Worm (Caenorhabditis elegans) whole organism, L1 larva: ENCODE measurements around the gene srxa-10.

ENCODE experiments used
- C04F5.9 ChIP-seq: sonication (generic microtip); optimal IDR thresholded peaks from 2 replicates; lab custom pipeline; 2016; ENCODE audit warnings: missing genetic modification characterization, missing compliant biosample characterization
- C16A3.4 ChIP-seq: fragments of 150-350 bp; optimal IDR thresholded peaks from 2 replicates; lab custom pipeline; 2014; ENCODE audit warnings: missing biosample characterization, missing genetic modification characterization
- F16B12.6 ChIP-seq: fragments of 150-350 bp; optimal IDR thresholded peaks from 2 replicates; lab custom pipeline; 2014; ENCODE audit warnings: missing biosample characterization, missing genetic modification characterization
- alr-1 ChIP-seq: fragments of 200-800 bp; sonication (Bioruptor generic); optimal IDR thresholded peaks from 2 replicates; lab custom pipeline; 2018; ENCODE audit warnings: borderline replicate concordance, mild to moderate bottlenecking, missing genetic modification characterization, missing compliant biosample characterization
- aly-2 ChIP-seq: fragments of 150-350 bp; optimal IDR thresholded peaks from 2 replicates; lab custom pipeline; 2014; ENCODE audit warnings: missing biosample characterization, missing genetic modification characterization
- ama-1 ChIP-seq: fragments of 150-350 bp; optimal IDR thresholded peaks from 2 replicates; lab custom pipeline; 2014
- blmp-1 ChIP-seq: fragments of 150-350 bp; optimal IDR thresholded peaks from 2 replicates; lab custom pipeline; 2014; ENCODE audit warnings: missing biosample characterization, missing genetic modification characterization
- ceh-63 ChIP-seq: fragments of 200-800 bp; sonication (Bioruptor generic); optimal IDR thresholded peaks from 2 replicates; lab custom pipeline; 2018; ENCODE audit warnings: mild to moderate bottlenecking, missing genetic modification characterization, missing compliant biosample characterization
- ceh-88 ChIP-seq: fragments of 200-800 bp; sonication (Bioruptor generic); IDR thresholded peaks from 2 replicates; pipeline ENCODE4 v1.3.6; 2022; ENCODE audit warnings: missing genetic modification characterization, missing compliant biosample characterization
- ceh-90 ChIP-seq: sonication (generic microtip); optimal IDR thresholded peaks from 2 replicates; lab custom pipeline; 2016; ENCODE audit warnings: missing genetic modification characterization, missing compliant biosample characterization
- dpl-1 ChIP-seq, 3 experiments: fragments of 150-350 bp in 2 of 3; sonication (generic microtip) in 1 of 3; optimal IDR thresholded peaks; 2 replicates each; lab custom pipeline; 2014 to 2017; ENCODE audit warnings: missing biosample characterization in 3 of 3, missing genetic modification characterization in 3 of 3, missing genetic modification reagents in 3 of 3
- dsc-1 ChIP-seq: sonication (generic microtip); optimal IDR thresholded peaks from 2 replicates; lab custom pipeline; 2016; ENCODE audit warnings: mild to moderate bottlenecking, missing genetic modification characterization, missing compliant biosample characterization
- efl-1 ChIP-seq, 4 experiments: fragments of 150-350 bp; optimal IDR thresholded peaks in 3 of 4; peaks in 1 of 4; 1 replicate in 1 of 4; 2 replicates in 3 of 4; lab custom pipeline; 2014; ENCODE audit warnings: missing biosample characterization in 2 of 4, missing genetic modification characterization in 2 of 4, missing genetic modification reagents in 2 of 4
- egl-13 ChIP-seq: sonication (generic microtip); optimal IDR thresholded peaks from 2 replicates; lab custom pipeline; 2016; ENCODE audit warnings: missing genotype, missing genetic modification reagents, missing genetic modification characterization, missing compliant biosample characterization
- elt-2 ChIP-seq: sonication (generic microtip); optimal IDR thresholded peaks from 2 replicates; lab custom pipeline; 2016; ENCODE audit warnings: missing genetic modification characterization, mild to moderate bottlenecking, inconsistent platforms, missing compliant biosample characterization, missing genetic modification reagents
- elt-3 ChIP-seq, 6 experiments: fragments of 150-350 bp in 1 of 6; sonication (generic microtip); optimal IDR thresholded peaks; 2 replicates each; lab custom pipeline; 2017 to 2018; ENCODE audit warnings: missing biosample characterization in 6 of 6, missing genetic modification characterization in 6 of 6, inconsistent platforms in 1 of 6
- ets-5 ChIP-seq: fragments of 200-800 bp; sonication (Bioruptor generic); IDR thresholded peaks from 2 replicates; pipeline ENCODE4 v1.3.6; 2022; ENCODE audit warnings: missing genetic modification characterization, missing compliant biosample characterization
- fkh-10 ChIP-seq: sonication (generic microtip); optimal IDR thresholded peaks from 2 replicates; lab custom pipeline; 2017; ENCODE audit warnings: missing biosample characterization, missing genetic modification reagents, missing genetic modification characterization
- fkh-4 ChIP-seq: sonication (generic microtip); optimal IDR thresholded peaks from 2 replicates; lab custom pipeline; 2016; ENCODE audit warnings: missing compliant biosample characterization, missing genetic modification characterization, borderline replicate concordance
- fos-1 ChIP-seq: fragments of 150-350 bp; optimal IDR thresholded peaks from 2 replicates; lab custom pipeline; 2014; ENCODE audit warnings: missing biosample characterization, missing genetic modification characterization
- grh-1 ChIP-seq: fragments of 200-800 bp; sonication (Bioruptor generic); IDR thresholded peaks from 2 replicates; pipeline ENCODE4 v1.3.6; 2022; ENCODE audit warnings: missing genetic modification reagents, missing genetic modification characterization, missing compliant biosample characterization
- hlh-17 ChIP-seq: fragments of 200-800 bp; sonication (Bioruptor generic); optimal IDR thresholded peaks from 2 replicates; lab custom pipeline; 2018; ENCODE audit warnings: missing genetic modification characterization, mild to moderate bottlenecking, missing compliant biosample characterization, moderate library complexity, borderline replicate concordance
- hlh-4 ChIP-seq: sonication (generic microtip); optimal IDR thresholded peaks from 2 replicates; lab custom pipeline; 2016; ENCODE audit warnings: mild to moderate bottlenecking, missing genetic modification characterization, missing compliant biosample characterization
- isw-1 ChIP-seq: fragments of 200-800 bp; sonication (Bioruptor generic); IDR thresholded peaks from 2 replicates; pipeline ENCODE4 v1.3.6; 2022; ENCODE audit warnings: missing genetic modification characterization, missing compliant biosample characterization
- jun-1 ChIP-seq: fragments of 150-350 bp; optimal IDR thresholded peaks from 2 replicates; lab custom pipeline; 2014; ENCODE audit warnings: missing biosample characterization, missing genetic modification reagents, missing genetic modification characterization
- lin-13 ChIP-seq: fragments of 150-350 bp; optimal IDR thresholded peaks from 2 replicates; lab custom pipeline; 2014; ENCODE audit warnings: missing biosample characterization, missing genetic modification reagents, missing genetic modification characterization
- lin-14 ChIP-seq: fragments of 200-800 bp; sonication (Bioruptor generic); optimal IDR thresholded peaks from 2 replicates; lab custom pipeline; 2018; ENCODE audit warnings: mild to moderate bottlenecking, missing genetic modification characterization, moderate library complexity, missing compliant biosample characterization
- lin-35 ChIP-seq, 2 experiments: fragments of 150-350 bp; optimal IDR thresholded peaks; 2 replicates each; lab custom pipeline; 2014; ENCODE audit warnings: missing biosample characterization in 2 of 2, missing genetic modification characterization in 2 of 2, missing genetic modification reagents in 2 of 2
- lin-39 ChIP-seq: fragments of 150-350 bp; optimal IDR thresholded peaks from 2 replicates; lab custom pipeline; 2014; ENCODE audit warnings: missing biosample characterization, missing genetic modification reagents, missing genetic modification characterization
- lsy-2 ChIP-seq, 2 experiments: fragments of 150-350 bp; optimal IDR thresholded peaks; 2 replicates each; lab custom pipeline; 2014; ENCODE audit warnings: missing biosample characterization in 2 of 2, missing genetic modification characterization in 2 of 2
- mdl-1 ChIP-seq, 2 experiments: fragments of 150-350 bp; optimal IDR thresholded peaks; 2 replicates each; lab custom pipeline; 2014 to 2017; ENCODE audit warnings: missing biosample characterization in 2 of 2, missing genetic modification characterization in 2 of 2, inconsistent platforms in 1 of 2
- nhr-11 ChIP-seq: fragments of 150-350 bp; optimal IDR thresholded peaks from 2 replicates; lab custom pipeline; 2014; ENCODE audit warnings: missing biosample characterization, missing genetic modification characterization
- nhr-12 ChIP-seq: sonication (generic microtip); optimal IDR thresholded peaks from 2 replicates; lab custom pipeline; 2017; ENCODE audit warnings: missing biosample characterization, missing genetic modification characterization
- nhr-237 ChIP-seq: fragments of 150-350 bp; optimal IDR thresholded peaks from 2 replicates; lab custom pipeline; 2014; ENCODE audit warnings: missing biosample characterization, missing genetic modification characterization
- nhr-28 ChIP-seq: fragments of 150-350 bp; optimal IDR thresholded peaks from 2 replicates; lab custom pipeline; 2014; ENCODE audit warnings: missing biosample characterization, missing genetic modification characterization
- nhr-71 ChIP-seq: sonication (generic microtip); optimal IDR thresholded peaks from 2 replicates; lab custom pipeline; 2016; ENCODE audit warnings: mild to moderate bottlenecking, missing genetic modification characterization, moderate library complexity, missing compliant biosample characterization
- nhr-76 ChIP-seq: sonication (generic microtip); optimal IDR thresholded peaks from 2 replicates; lab custom pipeline; 2017; ENCODE audit warnings: missing biosample characterization, missing genetic modification characterization
- nhr-77 ChIP-seq: fragments of 150-350 bp; optimal IDR thresholded peaks from 2 replicates; lab custom pipeline; 2014; ENCODE audit warnings: missing biosample characterization, missing genetic modification characterization
- nhr-85 ChIP-seq: sonication (generic microtip); peaks from one replicate; lab custom pipeline; 2016; ENCODE audit warnings: missing genetic modification characterization, inconsistent platforms, missing compliant biosample characterization
- pqm-1 ChIP-seq: sonication (generic microtip); optimal IDR thresholded peaks from 3 replicates; lab custom pipeline; 2017; ENCODE audit warnings: missing biosample characterization, missing genetic modification characterization
- snpc-4 ChIP-seq: fragments of 150-350 bp; optimal IDR thresholded peaks from 2 replicates; lab custom pipeline; 2014; ENCODE audit warnings: missing biosample characterization, missing genetic modification characterization
- snu-23 ChIP-seq: sonication (generic microtip); optimal IDR thresholded peaks from 2 replicates; lab custom pipeline; 2016; ENCODE audit warnings: missing genetic modification characterization, missing compliant biosample characterization
- sox-4 ChIP-seq: sonication (generic microtip); optimal IDR thresholded peaks from 2 replicates; lab custom pipeline; 2016; ENCODE audit warnings: missing genetic modification characterization, missing compliant biosample characterization
- tlp-1 ChIP-seq: fragments of 150-350 bp; optimal IDR thresholded peaks from 2 replicates; lab custom pipeline; 2014; ENCODE audit warnings: missing biosample characterization, missing genetic modification characterization
- unc-30 ChIP-seq: sonication (generic microtip); optimal IDR thresholded peaks from 2 replicates; lab custom pipeline; 2017; ENCODE audit warnings: missing biosample characterization, missing genetic modification characterization
- unc-62 ChIP-seq: fragments of 150-350 bp; optimal IDR thresholded peaks from 2 replicates; lab custom pipeline; 2014; ENCODE audit warnings: missing biosample characterization, missing genetic modification reagents, missing genetic modification characterization
- unc-86 ChIP-seq: sonication (generic microtip); optimal IDR thresholded peaks from 2 replicates; lab custom pipeline; 2016; ENCODE audit warnings: missing genetic modification characterization, missing compliant biosample characterization
- vab-15 ChIP-seq: sonication (generic microtip); optimal IDR thresholded peaks from 2 replicates; lab custom pipeline; 2017; ENCODE audit warnings: missing genotype, mild to moderate bottlenecking, missing genetic modification characterization, missing compliant biosample characterization
- xbp-1 ChIP-seq: sonication (generic microtip); optimal IDR thresholded peaks from 2 replicates; lab custom pipeline; 2016; ENCODE audit warnings: missing genetic modification characterization, missing compliant biosample characterization
- ztf-11 ChIP-seq, 2 experiments: sonication (generic microtip); optimal IDR thresholded peaks; 2 replicates each; lab custom pipeline; 2016 to 2017; ENCODE audit warnings: missing genetic modification characterization in 2 of 2, missing biosample characterization in 1 of 2, missing compliant biosample characterization in 1 of 2
- ztf-4 ChIP-seq: fragments of 150-350 bp; optimal IDR thresholded peaks from 2 replicates; lab custom pipeline; 2014; ENCODE audit warnings: missing biosample characterization, missing genetic modification characterization

Gene srxa-10

DNA sequence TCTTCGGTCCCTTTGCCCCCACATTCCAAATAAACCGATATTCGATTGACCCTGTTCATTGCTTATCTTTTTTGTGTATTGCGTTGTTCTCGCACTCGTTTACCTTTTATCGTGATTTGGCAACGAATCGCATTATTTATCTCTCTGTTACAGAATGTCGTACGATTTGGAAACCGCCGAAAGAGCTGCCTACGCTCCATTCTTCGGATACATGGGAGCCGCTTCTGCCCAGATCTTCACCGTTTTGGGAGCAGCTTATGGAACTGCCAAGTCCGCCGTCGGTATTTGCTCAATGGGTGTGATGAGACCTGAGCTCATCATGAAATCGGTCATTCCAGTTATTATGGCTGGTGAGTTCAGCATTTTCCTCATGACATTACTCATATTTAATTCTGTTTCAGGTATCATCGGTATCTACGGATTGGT lies 14.3 kb downstream of the srxa-10 start, which contains the start of gene vha-2:
TSS of gene vha-2 (plus strand) at position 154 of the 426 bp plus-strand sequence.
- no peak for TF ChIP-seq ztf-11 (tag; optimal IDR thresholded peaks at IDR 0.05; lab: Kevin White, UChicago)
- TF ChIP-seq ceh-63, result peak; percentile 8
- no peak for TF ChIP-seq dpl-1 (GFP tag; optimal IDR thresholded peaks at IDR 0.05; lab: Kevin White, UChicago)
- TF ChIP-seq nhr-71, result peak; percentile 32
- no peak for TF ChIP-seq ceh-90
- TF ChIP-seq fkh-4 (tag; lab: Kevin White, UChicago), result no peak
- TF ChIP-seq unc-62 (GFP tag; lab: Kevin White, UChicago), result no peak
- TF ChIP-seq nhr-28 (tag; lab: Kevin White, UChicago), result no peak
- no peak for TF ChIP-seq tlp-1 (tag; lab: Kevin White, UChicago)
- TF ChIP-seq mdl-1 (tag; optimal IDR thresholded peaks at IDR 0.05; lab: Kevin White, UChicago), result no peak
- TF ChIP-seq dsc-1 (tag; lab: Kevin White, UChicago), result no peak
- no peak for TF ChIP-seq ceh-88 (GFP tag; lab: Robert Waterston, UW)
- TF ChIP-seq snpc-4, result no peak
- TF ChIP-seq snu-23 (GFP tag; lab: Kevin White, UChicago), result no peak
- no peak for TF ChIP-seq nhr-76 (tag; lab: Kevin White, UChicago)
- no peak for TF ChIP-seq nhr-12 (tag; lab: Kevin White, UChicago)
- no peak for TF ChIP-seq pqm-1
- 0 out of 2 replicates have a peak, but pooled peaks have one; percentile 10 for TF ChIP-seq grh-1 (GFP tag; lab: Robert Waterston, UW)
- no peak for TF ChIP-seq blmp-1 (tag; lab: Kevin White, UChicago)
- no peak for TF ChIP-seq unc-86 (tag; lab: Kevin White, UChicago)
- TF ChIP-seq lin-13 (GFP tag; lab: Kevin White, UChicago), result no peak
- TF ChIP-seq fos-1 (tag; lab: Kevin White, UChicago), result no peak
- no peak for TF ChIP-seq ama-1 (lab: Kevin White, UChicago)
- TF ChIP-seq nhr-237, result no peak
- TF ChIP-seq sox-4 (tag; lab: Kevin White, UChicago), result no peak
- peak; percentile 60 for TF ChIP-seq aly-2 (tag; lab: Kevin White, UChicago)
- TF ChIP-seq hlh-17 (GFP tag; lab: Kevin White, UChicago), result no peak
- TF ChIP-seq vab-15 (tag; lab: Kevin White, UChicago), result no peak
- TF ChIP-seq F16B12.6, result no peak
- TF ChIP-seq C04F5.9, result no peak
- no peak for TF ChIP-seq elt-3 (tag; optimal IDR thresholded peaks at IDR 0.05; lab: Kevin White, UChicago)
- peak in 1 of 2 experiments; percentile 13 for TF ChIP-seq lin-35 (GFP tag; optimal IDR thresholded peaks at IDR 0.05; lab: Kevin White, UChicago)
- TF ChIP-seq nhr-85 (tag; lab: Kevin White, UChicago), result peak; percentile 80
- TF ChIP-seq lin-39, result no peak
- TF ChIP-seq isw-1 (GFP tag; lab: Robert Waterston, UW), result no peak
- TF ChIP-seq ztf-4 (tag; lab: Kevin White, UChicago), result no peak
- TF ChIP-seq hlh-4 (tag; lab: Kevin White, UChicago), result no peak
- peak; percentile 93 for TF ChIP-seq alr-1 (tag; lab: Kevin White, UChicago)
- TF ChIP-seq nhr-77 (tag; lab: Kevin White, UChicago), result no peak
- TF ChIP-seq lin-14 (GFP tag; lab: Kevin White, UChicago), result no peak
- TF ChIP-seq unc-30 (tag; lab: Kevin White, UChicago), result no peak
- no peak for TF ChIP-seq nhr-11 (tag; lab: Kevin White, UChicago)

DNA sequence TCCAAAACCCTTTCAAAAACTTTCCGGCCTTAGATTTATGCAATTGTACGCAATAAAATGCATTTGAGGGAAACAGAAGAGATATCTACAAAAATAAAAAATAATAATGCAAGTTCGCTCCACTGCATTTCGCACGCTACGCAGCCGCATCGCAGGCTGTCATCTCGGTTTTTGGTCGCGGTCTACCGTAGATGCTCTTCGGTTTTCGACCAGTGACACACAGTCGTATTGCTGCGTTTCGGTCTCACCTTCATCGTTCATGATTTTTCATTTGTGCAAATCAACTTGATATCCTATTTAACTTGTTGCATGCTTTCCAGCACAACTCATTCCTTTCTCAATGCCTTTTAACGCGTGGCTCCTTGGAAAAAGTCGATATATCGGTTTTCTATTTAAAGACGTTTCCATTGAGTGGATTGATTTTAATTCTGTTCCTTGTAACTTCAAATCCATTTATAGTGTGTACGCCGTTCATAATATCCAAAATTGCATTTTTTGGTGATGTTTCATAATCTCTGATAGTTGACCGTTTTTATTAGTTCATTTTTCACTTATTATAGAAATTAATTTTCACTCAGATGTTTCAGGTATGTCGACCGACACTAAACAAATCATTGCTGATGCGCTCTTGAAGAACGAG lies 15.6 kb downstream of the srxa-10 start, which contains the start of gene vha-1:
TSS of gene vha-1 (plus strand) at position 590 of the 640 bp plus-strand sequence.
- peak; percentile 79 to 89 for TF ChIP-seq efl-1 (optimal IDR thresholded peaks at IDR 0.05; lab: Kevin White, UChicago)
- TF ChIP-seq efl-1 (GFP tag; optimal IDR thresholded peaks at IDR 0.05 in 1 of 2; lab: Kevin White, UChicago), result peak; percentile 79 to 94
- TF ChIP-seq lsy-2 (tag; optimal IDR thresholded peaks at IDR 0.05; lab: Kevin White, UChicago), result peak; percentile 86 to 97
- TF ChIP-seq lin-39, result no peak
- TF ChIP-seq ets-5 (GFP tag; lab: Robert Waterston, UW), result no peak
- no peak for TF ChIP-seq ceh-90
- peak; percentile 56 for TF ChIP-seq ama-1 (lab: Kevin White, UChicago)
- peak; percentile 25 for TF ChIP-seq aly-2 (tag; lab: Kevin White, UChicago)
- TF ChIP-seq ceh-63, result no peak
- TF ChIP-seq nhr-71, result peak; percentile 90
- no peak for TF ChIP-seq elt-2 (tag; lab: Kevin White, UChicago)
- TF ChIP-seq fkh-10 (GFP tag; lab: Kevin White, UChicago), result peak; percentile 2
- TF ChIP-seq C16A3.4, result peak; percentile 91
- TF ChIP-seq xbp-1 (tag; lab: Kevin White, UChicago), result peak; percentile 67
- TF ChIP-seq nhr-77 (tag; lab: Kevin White, UChicago), result peak; percentile 90
- peak; percentile 64 for TF ChIP-seq F16B12.6
- TF ChIP-seq snu-23 (GFP tag; lab: Kevin White, UChicago), result peak; percentile 94
- peak; percentile 48 for TF ChIP-seq egl-13 (tag; lab: Kevin White, UChicago)
- TF ChIP-seq jun-1 (tag; lab: Kevin White, UChicago), result peak; percentile 66
- TF ChIP-seq nhr-237, result peak; percentile 84
- peak; percentile 55 for TF ChIP-seq unc-86 (tag; lab: Kevin White, UChicago)
